Fruit fly (Drosophila melanogaster) whole organism, embryonic: ENCODE data around the gene CG6254.
A peak's percentile ranks its signal among the peaks of the same experiment; 100 is the strongest.

Source experiments
- Bdp1 ChIP-seq: fragments of 200-800 bp; sonication (Bioruptor generic); optimal IDR thresholded peaks from 3 replicates; lab custom pipeline; 2016; ENCODE audit warnings: missing biosample characterization, missing genetic modification characterization
- Bgb ChIP-seq: fragments of 200-800 bp; sonication (Bioruptor generic); IDR thresholded peaks from 2 replicates; pipeline ENCODE4 v1.3.6; 2022; ENCODE audit warnings: missing biosample characterization, missing genetic modification characterization; ENCODE audit not compliant: partially characterized antibody
- CG11085 ChIP-seq: fragments of 200-800 bp; sonication (Bioruptor generic); IDR thresholded peaks from 2 replicates; pipeline ENCODE4 v1.3.6; 2022; ENCODE audit warnings: missing biosample characterization, missing genetic modification characterization
- CG11696 ChIP-seq: fragments of 200-800 bp; sonication (Bioruptor generic); IDR thresholded peaks from 2 replicates; pipeline ENCODE4 v1.3.6; 2022; ENCODE audit warnings: missing biosample characterization, missing genetic modification characterization
- CG13894 ChIP-seq: fragments of 200-800 bp; sonication (Bioruptor generic); optimal IDR thresholded peaks from 3 replicates; lab custom pipeline; 2018; ENCODE audit warnings: missing biosample characterization, mild to moderate bottlenecking, missing genetic modification characterization, moderate library complexity
- CG1529 ChIP-seq: fragments of 200-800 bp; sonication (Bioruptor generic); optimal IDR thresholded peaks from 3 replicates; lab custom pipeline; 2018; ENCODE audit warnings: missing biosample characterization, missing genetic modification characterization
- CG16863 ChIP-seq: fragments of 200-800 bp; sonication (Bioruptor generic); optimal IDR thresholded peaks from 3 replicates; lab custom pipeline; 2016; ENCODE audit warnings: missing biosample characterization, missing genetic modification characterization
- CG17612 ChIP-seq: fragments of 200-800 bp; sonication (Bioruptor generic); IDR thresholded peaks from 2 replicates; pipeline ENCODE4 v1.3.6; 2022; ENCODE audit warnings: missing biosample characterization, missing genetic modification characterization
- CG30020 ChIP-seq: fragments of 200-800 bp; optimal IDR thresholded peaks from 2 replicates; lab custom pipeline; 2019; ENCODE audit warnings: missing biosample characterization, mild to moderate bottlenecking, missing genetic modification characterization, moderate library complexity
- CG31388 ChIP-seq: fragments of 200-800 bp; sonication (Bioruptor generic); optimal IDR thresholded peaks from 2 replicates; lab custom pipeline; 2016; ENCODE audit warnings: missing biosample characterization, missing genetic modification characterization
- CG31441 ChIP-seq: fragments of 200-800 bp; sonication (Bioruptor generic); IDR thresholded peaks from 2 replicates; pipeline ENCODE4 v1.3.6; 2022; ENCODE audit warnings: missing biosample characterization, missing genetic modification characterization
- CG3726 ChIP-seq: fragments of 200-800 bp; sonication (Bioruptor generic); IDR thresholded peaks from 3 replicates; pipeline ENCODE4, ENCODE4 v1.3.6; 2022; ENCODE audit warnings: missing biosample characterization, missing genetic modification characterization
- CG6654 ChIP-seq: fragments of 200-800 bp; sonication (Bioruptor generic); optimal IDR thresholded peaks from 2 replicates; lab custom pipeline; 2017; ENCODE audit warnings: missing biosample characterization, mild to moderate bottlenecking, missing genetic modification characterization
- CG7271 ChIP-seq: fragments of 200-800 bp; sonication (Bioruptor generic); optimal IDR thresholded peaks from 2 replicates; lab custom pipeline; 2018; ENCODE audit warnings: missing biosample characterization, mild to moderate bottlenecking, missing genetic modification characterization, moderate library complexity
- CG8290 ChIP-seq, 3 experiments: fragments of 200-800 bp; sonication (Bioruptor generic); optimal IDR thresholded peaks; 2 replicates each; lab custom pipeline; 2016 to 2019; ENCODE audit warnings: missing biosample characterization in 3 of 3, missing genetic modification characterization in 3 of 3, mild to moderate bottlenecking in 2 of 3, moderate library complexity in 1 of 3
- CG9932 ChIP-seq: fragments of 200-800 bp; sonication (Bioruptor generic); IDR thresholded peaks from 2 replicates; pipeline ENCODE4 v1.3.6; 2022; ENCODE audit warnings: missing biosample characterization, missing genetic modification characterization
- CrebB ChIP-seq: fragments of 200-800 bp; sonication (Bioruptor generic); optimal IDR thresholded peaks from 3 replicates; lab custom pipeline; 2018; ENCODE audit warnings: missing biosample characterization, mild to moderate bottlenecking, missing genetic modification characterization
- Doc3 ChIP-seq: fragments of 200-800 bp; sonication (Bioruptor generic); IDR thresholded peaks from 3 replicates; pipeline ENCODE4 v1.3.6; 2022; ENCODE audit warnings: missing biosample characterization, missing genetic modification characterization; ENCODE audit not compliant: partially characterized antibody
- ERR ChIP-seq: fragments of 200-800 bp; sonication (Bioruptor generic); optimal IDR thresholded peaks from 2 replicates; lab custom pipeline; 2016; ENCODE audit warnings: missing biosample characterization, missing genetic modification characterization
- Lhr ChIP-seq: fragments of 200-800 bp; sonication (Bioruptor generic); optimal IDR thresholded peaks from 3 replicates; lab custom pipeline; 2017; ENCODE audit warnings: mild to moderate bottlenecking, missing biosample characterization, missing genetic modification reagents, missing genetic modification characterization
- Meics ChIP-seq: fragments of 200-800 bp; sonication (Bioruptor generic); optimal IDR thresholded peaks from 2 replicates; lab custom pipeline; 2017; ENCODE audit warnings: missing biosample characterization, mild to moderate bottlenecking, missing genetic modification characterization
- NC2α ChIP-seq: fragments of 200-800 bp; sonication (Bioruptor generic); optimal IDR thresholded peaks from 2 replicates; lab custom pipeline; 2016; ENCODE audit warnings: missing biosample characterization, missing genetic modification characterization
- NK7.1 ChIP-seq: fragments of 200-800 bp; sonication (Bioruptor generic); optimal IDR thresholded peaks from 3 replicates; lab custom pipeline; 2016; ENCODE audit warnings: missing biosample characterization, missing genetic modification characterization
- Neu2 ChIP-seq: fragments of 200-800 bp; sonication (Bioruptor generic); optimal IDR thresholded peaks from 3 replicates; lab custom pipeline; 2016; ENCODE audit warnings: missing biosample characterization, missing genetic modification characterization, borderline replicate concordance
- Nf-YA ChIP-seq: fragments of 200-800 bp; sonication (Bioruptor generic); IDR thresholded peaks from 2 replicates; pipeline ENCODE4 v1.3.6; 2022; ENCODE audit warnings: missing biosample characterization, missing genetic modification characterization
- Side ChIP-seq: fragments of 200-800 bp; sonication (Bioruptor generic); optimal IDR thresholded peaks from 2 replicates; lab custom pipeline; 2016; ENCODE audit warnings: missing biosample characterization, missing genetic modification characterization
- Sox100B ChIP-seq: fragments of 200-800 bp; sonication (Bioruptor generic); optimal IDR thresholded peaks from 3 replicates; lab custom pipeline; 2018; ENCODE audit warnings: missing biosample characterization, mild to moderate bottlenecking, missing genetic modification characterization
- Stat92E ChIP-seq, 3 experiments: fragments of >200 bp in 2 of 3; fragments of 200-800 bp in 1 of 3; sonication (Bioruptor generic) in 1 of 3; optimal IDR thresholded peaks; 2 replicates each; lab custom pipeline; 2017 to 2019; ENCODE audit warnings: missing biosample characterization in 3 of 3, missing genetic modification characterization in 3 of 3, mild to moderate bottlenecking in 1 of 3, moderate library complexity in 1 of 3
- ato ChIP-seq: fragments of 200-800 bp; sonication (Bioruptor generic); IDR thresholded peaks from 2 replicates; pipeline ENCODE4 v1.3.6; 2022; ENCODE audit warnings: missing biosample characterization, missing genetic modification characterization; ENCODE audit not compliant: partially characterized antibody
- ci ChIP-seq: fragments of 200-800 bp; sonication (Bioruptor generic); IDR thresholded peaks from 3 replicates; pipeline ENCODE4 v1.3.6; 2022; ENCODE audit warnings: missing biosample characterization, missing genetic modification characterization
- exex ChIP-seq: fragments of 200-800 bp; sonication (Bioruptor generic); optimal IDR thresholded peaks from 4 replicates; lab custom pipeline; 2018; ENCODE audit warnings: missing biosample characterization, mild to moderate bottlenecking, missing genetic modification characterization, moderate library complexity
- ftz-f1 ChIP-seq: fragments of 200-800 bp; sonication (Bioruptor generic); optimal IDR thresholded peaks from 2 replicates; lab custom pipeline; 2016; ENCODE audit warnings: missing biosample characterization, missing genetic modification characterization
- gcm2 ChIP-seq: fragments of 200-800 bp; sonication (Bioruptor generic); optimal IDR thresholded peaks from 2 replicates; lab custom pipeline; 2016; ENCODE audit warnings: missing biosample characterization, missing genetic modification characterization
- grau ChIP-seq: fragments of 200-800 bp; optimal IDR thresholded peaks from 3 replicates; lab custom pipeline; 2019; ENCODE audit warnings: missing biosample characterization, mild to moderate bottlenecking, missing genetic modification characterization, moderate library complexity
- ind ChIP-seq: fragments of 200-800 bp; sonication (Bioruptor generic); optimal IDR thresholded peaks from 3 replicates; lab custom pipeline; 2016; ENCODE audit warnings: missing biosample characterization, missing genetic modification characterization
- kni ChIP-seq: fragments of 200-800 bp; sonication (Bioruptor generic); optimal IDR thresholded peaks from 3 replicates; lab custom pipeline; 2017; ENCODE audit warnings: mild to moderate bottlenecking, missing biosample characterization, missing genetic modification reagents, missing genetic modification characterization
- lov ChIP-seq, 2 experiments: fragments of 200-800 bp in 1 of 2; fragments of >200 bp in 1 of 2; sonication (Bioruptor generic) in 1 of 2; IDR thresholded peaks in 1 of 2; optimal IDR thresholded peaks in 1 of 2; 2 replicates in 1 of 2; 3 replicates in 1 of 2; pipeline versions ENCODE4 v1.3.6 to Lab custom; 2017 to 2022; ENCODE audit warnings: missing biosample characterization in 1 of 2, missing genetic modification characterization in 1 of 2
- nom ChIP-seq: fragments of 200-800 bp; sonication (Bioruptor generic); optimal IDR thresholded peaks from 2 replicates; lab custom pipeline; 2017; ENCODE audit warnings: missing biosample characterization, missing genetic modification characterization, mild to moderate bottlenecking, moderate library complexity, missing genetic modification reagents
- prd ChIP-seq, 3 experiments: fragments of >200 bp in 2 of 3; fragments of 200-800 bp in 1 of 3; sonication (Bioruptor generic) in 1 of 3; optimal IDR thresholded peaks in 2 of 3; IDR thresholded peaks in 1 of 3; 2 replicates in 2 of 3; 3 replicates in 1 of 3; pipeline versions ENCODE4 v1.3.6 to Lab custom; 2017 to 2022; ENCODE audit warnings: missing biosample characterization in 1 of 3, missing genetic modification characterization in 1 of 3
- psq ChIP-seq: fragments of 200-800 bp; sonication (Bioruptor generic); optimal IDR thresholded peaks from 2 replicates; lab custom pipeline; 2017; ENCODE audit warnings: missing biosample characterization, missing genetic modification characterization
- rib ChIP-seq: fragments of 200-800 bp; sonication (Bioruptor generic); IDR thresholded peaks from 2 replicates; pipeline ENCODE4 v1.3.6; 2022; ENCODE audit warnings: missing biosample characterization, missing genetic modification characterization
- salm ChIP-seq: fragments of 200-800 bp; sonication (Bioruptor generic); optimal IDR thresholded peaks from 2 replicates; lab custom pipeline; 2018; ENCODE audit warnings: missing biosample characterization, mild to moderate bottlenecking, missing genetic modification characterization
- sd ChIP-seq: fragments of 200-800 bp; sonication (Bioruptor generic); optimal IDR thresholded peaks from 3 replicates; lab custom pipeline; 2018; ENCODE audit warnings: missing biosample characterization, mild to moderate bottlenecking, missing genetic modification characterization, moderate library complexity
- sim ChIP-seq: fragments of 200-800 bp; sonication (Bioruptor generic); IDR thresholded peaks from 2 replicates; pipeline ENCODE4 v1.3.6; 2022; ENCODE audit warnings: missing biosample characterization, missing genetic modification characterization
- slou ChIP-seq: fragments of 200-800 bp; sonication (Bioruptor generic); optimal IDR thresholded peaks from 3 replicates; lab custom pipeline; 2016; ENCODE audit warnings: missing biosample characterization, missing genetic modification characterization
- sob ChIP-seq: fragments of 200-800 bp; sonication (Bioruptor generic); IDR thresholded peaks from 2 replicates; pipeline ENCODE4 v1.3.6; 2022; ENCODE audit warnings: missing biosample characterization, missing genetic modification characterization
- stwl ChIP-seq: fragments of 200-800 bp; sonication (Bioruptor generic); optimal IDR thresholded peaks from 3 replicates; lab custom pipeline; 2018; ENCODE audit warnings: missing biosample characterization, mild to moderate bottlenecking, missing genetic modification characterization, moderate library complexity
- tap ChIP-seq: fragments of 200-800 bp; optimal IDR thresholded peaks from 3 replicates; lab custom pipeline; 2019; ENCODE audit warnings: missing biosample characterization, mild to moderate bottlenecking, missing genetic modification characterization, moderate library complexity
- twi ChIP-seq: fragments of 200-800 bp; optimal IDR thresholded peaks from 2 replicates; lab custom pipeline; 2019; ENCODE audit warnings: missing biosample characterization, mild to moderate bottlenecking, missing genetic modification characterization, moderate library complexity
- zfh2 ChIP-seq: fragments of 200-800 bp; sonication (Bioruptor generic); optimal IDR thresholded peaks from 2 replicates; lab custom pipeline; 2016; ENCODE audit warnings: missing biosample characterization, missing genetic modification characterization

CG6254 gene

DNA sequence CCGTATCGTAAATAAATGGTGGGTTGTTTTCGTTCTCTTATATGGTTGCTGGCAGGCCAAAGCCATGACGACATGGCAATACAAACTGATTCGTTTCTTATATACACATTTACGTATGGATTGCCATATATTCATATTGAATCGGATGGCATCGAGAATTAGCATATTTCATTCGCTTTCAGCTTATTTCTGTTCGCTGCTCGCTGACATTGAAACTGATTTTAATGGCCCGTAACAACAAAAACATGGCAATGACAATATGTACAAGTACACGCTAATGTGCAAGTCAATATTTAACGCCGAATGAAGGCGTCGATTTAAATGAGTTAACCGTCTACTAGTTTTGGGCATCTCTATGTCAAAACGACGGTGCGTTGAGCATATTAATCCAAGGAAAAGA lies 24.9 kb upstream of the CG6254 start (continued):
- TF ChIP-seq CG3726 (GFP tag; lab: Robert Waterston, UW) (no peak), CG7271 (tag; lab: Kevin White, UChicago) (no peak), Meics (GFP tag; lab: Kevin White, UChicago) (no peak), CrebB (tag; lab: Kevin White, UChicago) (no peak), CG1529 (GFP tag; lab: Kevin White, UChicago) (no peak), CG17612 (no peak), CG11696 (GFP tag; lab: Robert Waterston, UW) (no peak), NC2α (GFP tag; lab: Kevin White, UChicago) (no peak), Neu2 (GFP tag; lab: Kevin White, UChicago) (no peak), tap (peak; percentile 24), CG9932 (peak; percentile 38), CG13894 (tag; lab: Kevin White, UChicago) (peak; percentile 28), Lhr (GFP tag; lab: Kevin White, UChicago) (no peak), Sox100B (GFP tag; lab: Kevin White, UChicago) (peak; percentile 47), nom (GFP tag; lab: Kevin White, UChicago) (no peak), twi (tag; lab: Kevin White, UChicago) (no peak), Doc3 (GFP tag; lab: Robert Waterston, UW) (no peak), stwl (tag; lab: Kevin White, UChicago) (no peak), sim (no peak), CG6654 (GFP tag; lab: Kevin White, UChicago) (no peak), kni (GFP tag; lab: Kevin White, UChicago) (peak; percentile 6), CG31388 (GFP tag; lab: Kevin White, UChicago) (no peak), CG30020 (no peak), exex (tag; lab: Kevin White, UChicago) (peak; percentile 13), sob (GFP tag; lab: Robert Waterston, UW) (peak; percentile 14; the same call in 1 of the 2 replicates), Nf-YA (GFP tag; lab: Robert Waterston, UW) (no peak), salm (peak; percentile 5), lov (optimal IDR thresholded peaks at IDR 0.05; lab: Kevin White, UChicago) (no peak), lov (GFP tag; IDR thresholded peaks at IDR 0.05; lab: Robert Waterston, UW) (no peak), CG31441 (no peak), Stat92E (GFP tag; optimal IDR thresholded peaks at IDR 0.05; lab: Kevin White, UChicago) (no peak), zfh2 (GFP tag; lab: Kevin White, UChicago) (no peak), grau (tag; lab: Kevin White, UChicago) (no peak), CG8290 (GFP tag; optimal IDR thresholded peaks at IDR 0.05; lab: Kevin White, UChicago) (no peak), CG8290 (tag; optimal IDR thresholded peaks at IDR 0.05; lab: Kevin White, UChicago) (peak in 1 of 2 experiments; percentile 61), psq (GFP tag; lab: Kevin White, UChicago) (no peak), sd (tag; lab: Kevin White, UChicago) (peak; percentile 50), slou (GFP tag; lab: Kevin White, UChicago) (no peak), CG16863 (GFP tag; lab: Kevin White, UChicago) (no peak), ftz-f1 (GFP tag; lab: Kevin White, UChicago) (peak; percentile 5), Side (GFP tag; lab: Kevin White, UChicago) (no peak), NK7.1 (GFP tag; lab: Kevin White, UChicago) (no peak), prd (optimal IDR thresholded peaks at IDR 0.05; lab: Kevin White, UChicago) (no peak), prd (GFP tag; IDR thresholded peaks at IDR 0.05; lab: Robert Waterston, UW) (no peak), rib (no peak), Bdp1 (GFP tag; lab: Kevin White, UChicago) (no peak), gcm2 (GFP tag; lab: Kevin White, UChicago) (no peak), ato (GFP tag; lab: Robert Waterston, UW) (no peak), Bgb (GFP tag; lab: Robert Waterston, UW) (no peak), ind (no peak), ci (GFP tag; lab: Robert Waterston, UW) (peak; percentile 40; the same call in 1 of the 3 replicates), ERR (GFP tag; lab: Kevin White, UChicago) (no peak), CG11085 (no peak)
